Fruit fly (Drosophila melanogaster): ENCODE measurements around the gene CG32801.

CG32801 gene

dm6 chrX:1941669-1942092 is 38.7 kb upstream of the CG32801 start, which contains the start of gene Hr4 (continued):
- TF ChIP-seq CG11294 (GFP tag; IDR thresholded peaks at IDR 0.05) (no peak), esn (GFP tag; optimal IDR thresholded peaks at IDR 0.05) (peak; percentile 21), CG4318 (GFP tag; optimal IDR thresholded peaks at IDR 0.05) (no peak), Lpt (GFP tag; optimal IDR thresholded peaks at IDR 0.05) (no peak), CG3032 (tag; optimal IDR thresholded peaks at IDR 0.05) (no peak), Gug (GFP tag; IDR thresholded peaks at IDR 0.05) (no peak), lz (GFP tag; optimal IDR thresholded peaks at IDR 0.05) (no peak), ss (GFP tag; optimal IDR thresholded peaks at IDR 0.05) (peak; percentile 2 to 34), CG34406 (GFP tag; optimal IDR thresholded peaks at IDR 0.05) (no peak), Blimp-1 (GFP tag; optimal IDR thresholded peaks at IDR 0.05) (no peak), Sox15 (GFP tag; optimal IDR thresholded peaks at IDR 0.05) (no peak), spab (GFP tag; optimal IDR thresholded peaks at IDR 0.05) (no peak), CG32006 (GFP tag; optimal IDR thresholded peaks at IDR 0.05) (no peak), Hr39 (GFP tag; optimal IDR thresholded peaks at IDR 0.05) (no peak), Sox14 (GFP tag; optimal IDR thresholded peaks at IDR 0.05) (no peak), fd85E (GFP tag; optimal IDR thresholded peaks at IDR 0.05) (no peak), topi (GFP tag; optimal IDR thresholded peaks at IDR 0.05) (peak; percentile 24), Smox (GFP tag; optimal IDR thresholded peaks at IDR 0.05) (peak; percentile 20), Ets21C (GFP tag; optimal IDR thresholded peaks at IDR 0.05) (no peak), CG8119 (GFP tag; IDR thresholded peaks at IDR 0.05) (peak; percentile 43; the same call in 2 of the 3 replicates), net (GFP tag; optimal IDR thresholded peaks at IDR 0.05) (no peak), CG15336 (GFP tag; IDR thresholded peaks at IDR 0.05) (peak; percentile 62; the same call in 1 of the 2 replicates), CG6808 (GFP tag; optimal IDR thresholded peaks at IDR 0.05) (no peak), pdm3 (GFP tag; optimal IDR thresholded peaks at IDR 0.05) (no peak), CG8632 (GFP tag; optimal IDR thresholded peaks at IDR 0.05) (no peak), svp (GFP tag) (no peak)

- TF ChIP-seq acj6 (GFP tag; optimal IDR thresholded peaks at IDR 0.05) (peak; percentile 74), Met (GFP tag; optimal IDR thresholded peaks at IDR 0.05) (peak; percentile 80), Hr39 (GFP tag; optimal IDR thresholded peaks at IDR 0.05) (peak; percentile 88), dsx (GFP tag; optimal IDR thresholded peaks at IDR 0.05; ENCODE audit: poor library complexity, severe bottlenecking) (peak; percentile 91), Hr4 (GFP tag; optimal IDR thresholded peaks at IDR 0.05) (peak; percentile 77), CG9139 (GFP tag; optimal IDR thresholded peaks at IDR 0.05) (peak; percentile 19), CG10669 (GFP tag; optimal IDR thresholded peaks at IDR 0.05) (peak; percentile 60), Hr38 (GFP tag; optimal IDR thresholded peaks at IDR 0.05) (peak; percentile 14), cyc (GFP tag; optimal IDR thresholded peaks at IDR 0.05) (peak; percentile 74), CG16779 (tag; optimal IDR thresholded peaks at IDR 0.05) (peak; percentile 9), fd85E (GFP tag; optimal IDR thresholded peaks at IDR 0.05) (no peak), Ets21C (GFP tag; optimal IDR thresholded peaks at IDR 0.05) (peak; percentile 83), CG8319 (GFP tag; optimal IDR thresholded peaks at IDR 0.05) (peak; percentile 66), CG3919 (GFP tag; optimal IDR thresholded peaks at IDR 0.05) (peak; percentile 68), CG11762 (GFP tag; optimal IDR thresholded peaks at IDR 0.05; ENCODE audit: insufficient read depth) (peak; percentile 56), Sox102F (GFP tag; optimal IDR thresholded peaks at IDR 0.05) (peak; percentile 82), Blimp-1 (GFP tag; optimal IDR thresholded peaks at IDR 0.05) (peak; percentile 38), achi (GFP tag; optimal IDR thresholded peaks at IDR 0.05) (peak; percentile 74), pdm3 (GFP tag; optimal IDR thresholded peaks at IDR 0.05) (peak; percentile 79), Smox (GFP tag; optimal IDR thresholded peaks at IDR 0.05) (peak; percentile 73), Eip75B (GFP tag; optimal IDR thresholded peaks at IDR 0.05) (peak; percentile 75), CG11294 (GFP tag; IDR thresholded peaks at IDR 0.05) (peak; percentile 30; the same call in 1 of the 2 replicates), CG11902 (GFP tag; optimal IDR thresholded peaks at IDR 0.05) (peak; percentile 55), Sox15 (GFP tag; optimal IDR thresholded peaks at IDR 0.05) (peak; percentile 73), topi (GFP tag; optimal IDR thresholded peaks at IDR 0.05) (peak; percentile 81), Gug (GFP tag; IDR thresholded peaks at IDR 0.05) (peak; percentile 45; the same call in 1 of the 2 replicates), Lpt (GFP tag; optimal IDR thresholded peaks at IDR 0.05) (peak; percentile 64), CG4318 (GFP tag; optimal IDR thresholded peaks at IDR 0.05) (peak; percentile 31), CG34406 (GFP tag; optimal IDR thresholded peaks at IDR 0.05) (peak; percentile 59), CG6163 (GFP tag; IDR thresholded peaks at IDR 0.05) (peak; percentile 35; the same call in 1 of the 3 replicates), spab (GFP tag; optimal IDR thresholded peaks at IDR 0.05) (peak; percentile 11), dac (GFP tag; optimal IDR thresholded peaks at IDR 0.05) (peak; percentile 60), CG15336 (GFP tag; IDR thresholded peaks at IDR 0.05) (peak; percentile 65), Eip93F (GFP tag; optimal IDR thresholded peaks at IDR 0.05) (no peak), svp (GFP tag) (peak; percentile 85), salr (GFP tag; optimal IDR thresholded peaks at IDR 0.05) (peak; percentile 55 to 65), CG7368 (GFP tag; optimal IDR thresholded peaks at IDR 0.05) (peak; percentile 68), CG31627 (GFP tag; optimal IDR thresholded peaks at IDR 0.05) (peak; percentile 85)
Observed at dm6 chrX:1940020-1940419, 37.0 kb upstream of the CG32801 start, which contains the start of the genes CG3857 and CG3587. Gene CG3857, minus strand, starts transcription at chrX:1940040. Gene CG3587, plus strand, starts transcription at chrX:1940307.

All from whole organism, prepupa.